Worm (Caenorhabditis elegans) whole organism, young adult: Measurements from ENCODE around the gene srlf-31.

Source experiments
- B0261.1 ChIP-seq: sonication (generic microtip); optimal IDR thresholded peaks from 2 replicates; lab custom pipeline; 2016; ENCODE audit warnings: mild to moderate bottlenecking, missing genetic modification characterization, moderate library complexity, missing compliant biosample characterization
- C06A6.2 ChIP-seq: fragments of 200-800 bp; sonication (Bioruptor generic); conservative IDR thresholded peaks from 2 replicates; pipeline ENCODE4 v1.3.6; 2022; ENCODE audit warnings: missing genetic modification characterization, missing compliant biosample characterization
- F22D6.2 ChIP-seq: sonication (generic microtip); optimal IDR thresholded peaks from 2 replicates; lab custom pipeline; 2016; ENCODE audit warnings: mild to moderate bottlenecking, missing genetic modification characterization, missing compliant biosample characterization
- F23B12.7 ChIP-seq: sonication (generic microtip); optimal IDR thresholded peaks from 2 replicates; lab custom pipeline; 2017; ENCODE audit warnings: missing genetic modification characterization, mild to moderate bottlenecking, missing compliant biosample characterization, antibody characterized with exemption, moderate library complexity; ENCODE audit not compliant: insufficient read depth
- F33H1.4 ChIP-seq: fragments of 200-800 bp; sonication (Bioruptor generic); IDR thresholded peaks from 2 replicates; pipeline ENCODE4 v1.3.6; 2022; ENCODE audit warnings: missing genetic modification reagents, missing genetic modification characterization, missing compliant biosample characterization
- F52B5.7 ChIP-seq: sonication (generic microtip); optimal IDR thresholded peaks from 2 replicates; lab custom pipeline; 2016; ENCODE audit warnings: mild to moderate bottlenecking, missing genetic modification characterization, missing compliant biosample characterization
- K12H6.12 ChIP-seq: fragments of 200-800 bp; sonication (Bioruptor generic); optimal IDR thresholded peaks from 2 replicates; lab custom pipeline; 2018; ENCODE audit warnings: mild to moderate bottlenecking, missing genetic modification characterization, missing compliant biosample characterization
- T07F8.4 ChIP-seq: sonication (generic microtip); optimal IDR thresholded peaks from 2 replicates; lab custom pipeline; 2016; ENCODE audit warnings: mild to moderate bottlenecking, missing genetic modification characterization, moderate library complexity, missing compliant biosample characterization
- T26A5.8 ChIP-seq: sonication (generic microtip); optimal IDR thresholded peaks from 2 replicates; lab custom pipeline; 2016; ENCODE audit warnings: missing genetic modification characterization, missing compliant biosample characterization
- Y53F4B.3 ChIP-seq: fragments of 200-800 bp; sonication (Bioruptor generic); IDR thresholded peaks from 2 replicates; pipeline ENCODE4 v1.3.6; 2022; ENCODE audit warnings: missing genetic modification reagents, missing genetic modification characterization, missing compliant biosample characterization
- Y53G8AR.9 ChIP-seq: fragments of 200-800 bp; sonication (Bioruptor generic); conservative IDR thresholded peaks from 2 replicates; pipeline ENCODE4 v1.3.6; 2022; ENCODE audit warnings: missing genetic modification reagents, missing genetic modification characterization, missing compliant biosample characterization
- Y56A3A.18 ChIP-seq: fragments of 200-800 bp; sonication (Bioruptor generic); IDR thresholded peaks from 2 replicates; pipeline ENCODE4 v1.3.6; 2022; ENCODE audit warnings: missing genetic modification reagents, missing genetic modification characterization, missing compliant biosample characterization
- atf-7 ChIP-seq: sonication (generic microtip); optimal IDR thresholded peaks from 2 replicates; lab custom pipeline; 2017; ENCODE audit warnings: mild to moderate bottlenecking, missing genetic modification characterization, missing compliant biosample characterization
- athp-1 ChIP-seq: sonication (generic microtip); optimal IDR thresholded peaks from 2 replicates; lab custom pipeline; 2017; ENCODE audit warnings: mild to moderate bottlenecking, missing genetic modification characterization, missing compliant biosample characterization
- attf-3 ChIP-seq: fragments of 200-800 bp; sonication (Bioruptor generic); conservative IDR thresholded peaks from 2 replicates; pipeline ENCODE4 v1.3.6; 2022; ENCODE audit warnings: missing genetic modification reagents, missing genetic modification characterization, missing compliant biosample characterization
- ceh-100 ChIP-seq: fragments of 200-800 bp; sonication (Bioruptor generic); IDR thresholded peaks from 2 replicates; pipeline ENCODE4 v1.3.6; 2022; ENCODE audit warnings: missing genetic modification reagents, missing genetic modification characterization, missing compliant biosample characterization
- ceh-27 ChIP-seq: fragments of 200-800 bp; sonication (Bioruptor generic); optimal IDR thresholded peaks from 2 replicates; lab custom pipeline; 2018; ENCODE audit warnings: mild to moderate bottlenecking, missing genetic modification characterization, moderate library complexity, missing compliant biosample characterization
- ceh-40 ChIP-seq: fragments of 200-800 bp; sonication (Bioruptor generic); IDR thresholded peaks from 2 replicates; pipeline ENCODE4 v1.3.6; 2022; ENCODE audit warnings: missing genetic modification characterization, missing compliant biosample characterization
- ceh-58 ChIP-seq: fragments of 200-800 bp; sonication (Bioruptor generic); IDR thresholded peaks from 2 replicates; pipeline ENCODE4 v1.3.6; 2022; ENCODE audit warnings: missing genetic modification characterization, missing compliant biosample characterization
- ceh-79 ChIP-seq: sonication (generic microtip); optimal IDR thresholded peaks from 2 replicates; lab custom pipeline; 2017; ENCODE audit warnings: mild to moderate bottlenecking, missing genetic modification characterization, missing compliant biosample characterization
- die-1 ChIP-seq: sonication (generic microtip); optimal IDR thresholded peaks from 2 replicates; lab custom pipeline; 2016; ENCODE audit warnings: missing genotype, mild to moderate bottlenecking, missing genetic modification characterization, missing compliant biosample characterization
- efl-1 ChIP-seq: fragments of 150-350 bp; optimal IDR thresholded peaks from 2 replicates; lab custom pipeline; 2014; ENCODE audit warnings: missing biosample characterization, missing genetic modification reagents, missing genetic modification characterization
- ekl-4 ChIP-seq: fragments of 200-800 bp; sonication (Bioruptor generic); IDR thresholded peaks from 2 replicates; pipeline ENCODE4 v1.3.6; 2022; ENCODE audit warnings: missing genetic modification reagents, missing genetic modification characterization, missing compliant biosample characterization
- hlh-12 ChIP-seq: sonication (generic microtip); optimal IDR thresholded peaks from 2 replicates; lab custom pipeline; 2016; ENCODE audit warnings: missing genetic modification characterization, missing compliant biosample characterization
- hmg-20 ChIP-seq: fragments of 200-800 bp; sonication (Bioruptor generic); IDR thresholded peaks from 2 replicates; pipeline ENCODE4 v1.3.6; 2022; ENCODE audit warnings: missing genetic modification reagents, missing genetic modification characterization, missing compliant biosample characterization
- hsf-1 ChIP-seq: fragments of 200-800 bp; sonication (Bioruptor generic); IDR thresholded peaks from 2 replicates; pipeline ENCODE4 v1.3.6; 2022; ENCODE audit warnings: missing genetic modification reagents, missing genetic modification characterization, missing compliant biosample characterization
- lag-1 ChIP-seq: fragments of 200-800 bp; sonication (Bioruptor generic); IDR thresholded peaks from 2 replicates; pipeline ENCODE4 v1.3.6; 2022; ENCODE audit warnings: missing genetic modification reagents, missing genetic modification characterization, missing compliant biosample characterization
- let-526 ChIP-seq: fragments of 200-800 bp; sonication (Bioruptor generic); IDR thresholded peaks from 2 replicates; pipeline ENCODE4 v1.3.6; 2022; ENCODE audit warnings: missing genetic modification reagents, missing genetic modification characterization, missing compliant biosample characterization
- let-607 ChIP-seq, 2 experiments: fragments of 200-800 bp in 1 of 2; sonication (Bioruptor generic) in 1 of 2; sonication (generic microtip) in 1 of 2; optimal IDR thresholded peaks; 2 replicates each; lab custom pipeline; 2016 to 2018; ENCODE audit warnings: mild to moderate bottlenecking in 2 of 2, missing compliant biosample characterization in 2 of 2, missing genetic modification characterization in 2 of 2, moderate library complexity in 2 of 2, missing genotype in 1 of 2
- lir-1 ChIP-seq: fragments of 200-800 bp; sonication (Bioruptor generic); conservative IDR thresholded peaks from 2 replicates; pipeline ENCODE4 v1.3.6; 2022; ENCODE audit warnings: missing genetic modification reagents, missing genetic modification characterization, missing compliant biosample characterization
- madf-3 ChIP-seq: fragments of 200-800 bp; sonication (Bioruptor generic); IDR thresholded peaks from 2 replicates; pipeline ENCODE4 v1.3.6; 2022; ENCODE audit warnings: missing genetic modification reagents, missing genetic modification characterization, missing compliant biosample characterization
- mcd-1 ChIP-seq: fragments of 200-800 bp; sonication (Bioruptor generic); IDR thresholded peaks from 2 replicates; pipeline ENCODE4 v1.3.6; 2022; ENCODE audit warnings: missing genetic modification reagents, missing genetic modification characterization, missing compliant biosample characterization
- nhr-80 ChIP-seq: sonication (generic microtip); optimal IDR thresholded peaks from 2 replicates; lab custom pipeline; 2016; ENCODE audit warnings: missing genetic modification characterization, missing compliant biosample characterization
- repo-1 ChIP-seq: sonication (generic microtip); optimal IDR thresholded peaks from 2 replicates; lab custom pipeline; 2017; ENCODE audit warnings: mild to moderate bottlenecking, missing genetic modification characterization, missing compliant biosample characterization
- rpc-1 ChIP-seq, 2 experiments: fragments of 150-350 bp in 1 of 2; sonication (generic microtip) in 1 of 2; optimal IDR thresholded peaks; 2 replicates each; lab custom pipeline; 2014 to 2018; ENCODE audit warnings: missing biosample characterization in 1 of 2, missing genetic modification characterization in 1 of 2, missing genetic modification reagents in 1 of 2, missing genotype in 1 of 2
- snpc-1.3 ChIP-seq: sonication (generic microtip); optimal IDR thresholded peaks from 2 replicates; lab custom pipeline; 2017; ENCODE audit warnings: missing genetic modification characterization, mild to moderate bottlenecking, missing compliant biosample characterization, antibody characterized with exemption, moderate library complexity, missing genotype, missing genetic modification reagents; ENCODE audit not compliant: insufficient read depth
- somi-1 ChIP-seq: fragments of 200-800 bp; sonication (Bioruptor generic); optimal IDR thresholded peaks from 2 replicates; lab custom pipeline; 2018; ENCODE audit warnings: mild to moderate bottlenecking, missing genetic modification characterization, missing compliant biosample characterization
- sptf-2 ChIP-seq: fragments of 200-800 bp; sonication (Bioruptor generic); optimal IDR thresholded peaks from 2 replicates; lab custom pipeline; 2018; ENCODE audit warnings: mild to moderate bottlenecking, missing genetic modification characterization, missing compliant biosample characterization
- tbx-9 ChIP-seq: sonication (generic microtip); optimal IDR thresholded peaks from 2 replicates; lab custom pipeline; 2016; ENCODE audit warnings: borderline replicate concordance, missing genetic modification characterization, inconsistent platforms, missing compliant biosample characterization
- tlf-1 ChIP-seq: fragments of 200-800 bp; sonication (Bioruptor generic); optimal IDR thresholded peaks from 2 replicates; lab custom pipeline; 2018; ENCODE audit warnings: mild to moderate bottlenecking, missing genetic modification characterization, missing compliant biosample characterization
- xnd-1 ChIP-seq: sonication (generic microtip); optimal IDR thresholded peaks from 2 replicates; lab custom pipeline; 2016; ENCODE audit warnings: missing genotype, missing genetic modification reagents, missing genetic modification characterization, missing compliant biosample characterization
- zim-3 ChIP-seq: sonication (generic microtip); optimal IDR thresholded peaks from 2 replicates; lab custom pipeline; 2017; ENCODE audit warnings: mild to moderate bottlenecking, missing genetic modification characterization, moderate library complexity, missing compliant biosample characterization
- ztf-18 ChIP-seq: sonication (generic microtip); optimal IDR thresholded peaks from 2 replicates; lab custom pipeline; 2016; ENCODE audit warnings: missing genotype, mild to moderate bottlenecking, missing genetic modification characterization, missing compliant biosample characterization
- ztf-22 ChIP-seq: fragments of 200-800 bp; sonication (Bioruptor generic); optimal IDR thresholded peaks from 2 replicates; lab custom pipeline; 2018; ENCODE audit warnings: mild to moderate bottlenecking, missing genetic modification characterization, moderate library complexity, missing compliant biosample characterization
- ztf-26 ChIP-seq: sonication (generic microtip); optimal IDR thresholded peaks from 2 replicates; lab custom pipeline; 2017; ENCODE audit warnings: missing genetic modification characterization, missing compliant biosample characterization
- ztf-28 ChIP-seq: fragments of 200-800 bp; sonication (Bioruptor generic); IDR thresholded peaks from 2 replicates; pipeline ENCODE4 v1.3.6; 2022; ENCODE audit warnings: missing genetic modification reagents, missing genetic modification characterization, missing compliant biosample characterization

srlf-31 gene

DNA sequence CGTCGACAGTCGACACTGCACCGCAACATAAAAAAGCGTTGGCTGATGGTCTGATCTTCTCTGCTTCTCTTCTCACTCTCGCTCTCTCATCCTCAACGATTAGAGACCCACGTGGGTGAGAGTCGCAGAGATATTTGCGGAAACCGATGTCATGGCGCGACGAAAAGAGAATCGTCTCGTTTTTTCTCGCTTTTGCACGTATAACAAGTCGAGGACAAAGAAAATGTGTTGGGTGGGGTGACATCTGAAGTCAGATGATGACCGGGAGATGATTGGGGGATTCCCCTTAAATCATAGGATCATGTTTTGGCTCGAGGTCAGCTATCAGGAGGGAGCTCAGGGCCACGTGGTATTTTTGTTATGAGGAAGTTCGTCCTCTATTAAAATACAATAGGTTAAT lies 33.4 kb upstream of the srlf-31 start (continued):
- peak; percentile 77 for TF ChIP-seq hsf-1 (GFP tag; lab: Robert Waterston, UW)
- TF ChIP-seq ceh-100 (GFP tag; lab: Robert Waterston, UW): no peak
- TF ChIP-seq F52B5.7: peak; percentile 28
- peak; percentile 97 for TF ChIP-seq ztf-26 (tag; lab: Kevin White, UChicago)
- TF ChIP-seq madf-3 (GFP tag; lab: Robert Waterston, UW): no peak
- TF ChIP-seq let-526 (GFP tag; lab: Robert Waterston, UW): peak; percentile 74; the same call in 1 of the 2 replicates

DNA sequence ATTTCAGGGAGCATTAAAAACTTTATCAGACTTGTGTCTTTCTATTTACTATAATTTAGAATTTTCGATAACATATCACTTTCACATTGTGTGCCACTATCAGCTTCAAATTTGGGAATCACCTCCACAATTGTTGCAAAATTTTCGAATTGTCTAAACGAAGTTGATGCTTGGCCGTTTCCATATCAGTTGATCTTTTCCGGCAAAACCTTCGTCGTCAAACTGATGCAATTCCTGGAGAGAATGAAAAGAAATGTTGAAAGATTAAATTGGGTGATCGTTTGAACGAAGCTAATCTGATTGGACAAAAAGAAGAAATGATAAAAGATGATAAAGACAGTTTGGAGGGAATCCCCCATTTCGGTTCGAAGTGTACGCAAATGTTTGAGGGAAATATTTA lies 32.6 kb upstream of the srlf-31 start:
- peak; percentile 83 for TF ChIP-seq Y53G8AR.9
- peak; percentile 49 for TF ChIP-seq zim-3
- TF ChIP-seq ztf-22: peak; percentile 71
- TF ChIP-seq Y53F4B.3 (GFP tag; lab: Robert Waterston, UW): no peak
- no peak for TF ChIP-seq efl-1
- no peak for TF ChIP-seq F33H1.4
- no peak for TF ChIP-seq attf-3 (GFP tag; lab: Robert Waterston, UW)
- TF ChIP-seq ceh-79: no peak
- TF ChIP-seq Y56A3A.18 (GFP tag; lab: Robert Waterston, UW): peak; percentile 67
- no peak for TF ChIP-seq let-526 (GFP tag; lab: Robert Waterston, UW)
- peak; percentile 23 for TF ChIP-seq T26A5.8 (tag; lab: Kevin White, UChicago)
- no peak for TF ChIP-seq tbx-9 (tag; lab: Kevin White, UChicago)
- peak; percentile 92 for TF ChIP-seq atf-7 (tag; lab: Kevin White, UChicago)
- peak; percentile 57; the same call in 1 of the 2 replicates for TF ChIP-seq hsf-1 (GFP tag; lab: Robert Waterston, UW)
- TF ChIP-seq rpc-1 (optimal IDR thresholded peaks at IDR 0.05; lab: Kevin White, UChicago): no peak
- no peak for TF ChIP-seq rpc-1 (tag; optimal IDR thresholded peaks at IDR 0.05; lab: Kevin White, UChicago)
- TF ChIP-seq ekl-4 (GFP tag; lab: Robert Waterston, UW): peak; percentile 69; the same call in 1 of the 2 replicates
- peak; percentile 41 for TF ChIP-seq ztf-26 (tag; lab: Kevin White, UChicago)
- TF ChIP-seq ztf-28: no peak
- TF ChIP-seq F23B12.7 (tag; lab: Kevin White, UChicago): peak; percentile 8
- TF ChIP-seq ceh-40 (GFP tag; lab: Robert Waterston, UW): 0 out of 2 replicates have a peak, but pooled peaks have one; percentile 15
- no peak for TF ChIP-seq sptf-2
- peak; percentile 28 for TF ChIP-seq die-1 (tag; lab: Kevin White, UChicago)
- TF ChIP-seq athp-1 (tag; lab: Kevin White, UChicago): peak; percentile 19
- no peak for TF ChIP-seq lag-1 (GFP tag; lab: Robert Waterston, UW)
- TF ChIP-seq C06A6.2 (GFP tag; lab: Robert Waterston, UW): peak; percentile 63; the same call in 1 of the 2 replicates
- TF ChIP-seq K12H6.12 (tag; lab: Kevin White, UChicago): no peak
- no peak for TF ChIP-seq hlh-12
- TF ChIP-seq snpc-1.3 (tag; lab: Kevin White, UChicago): no peak
- no peak for TF ChIP-seq F22D6.2
- no peak for TF ChIP-seq xnd-1 (tag; lab: Kevin White, UChicago)
- peak; percentile 64 for TF ChIP-seq tlf-1
- no peak for TF ChIP-seq ceh-58 (GFP tag; lab: Robert Waterston, UW)
- TF ChIP-seq hmg-20: no peak; the same call in 1 of the 2 replicates
- no peak for TF ChIP-seq somi-1 (GFP tag; lab: Kevin White, UChicago)
- peak in 1 of 2 experiments; percentile 76 for TF ChIP-seq let-607 (tag; optimal IDR thresholded peaks at IDR 0.05; lab: Kevin White, UChicago)
- no peak for TF ChIP-seq B0261.1 (tag; lab: Kevin White, UChicago)
- no peak for TF ChIP-seq ceh-27
- peak; percentile 81 for TF ChIP-seq repo-1 (tag; lab: Kevin White, UChicago)
- peak; percentile 95 for TF ChIP-seq nhr-80 (tag; lab: Kevin White, UChicago)
- TF ChIP-seq mcd-1 (GFP tag; lab: Robert Waterston, UW): peak; percentile 44; the same call in 1 of the 2 replicates
- TF ChIP-seq T07F8.4 (tag; lab: Kevin White, UChicago): no peak
- peak; percentile 26 for TF ChIP-seq ztf-18 (tag; lab: Kevin White, UChicago)
- no peak for TF ChIP-seq lir-1 (GFP tag; lab: Robert Waterston, UW)
